Worm (Caenorhabditis elegans) whole organism, late embryonic: ENCODE results near the gene abf-5.

Experiments used
- C08G9.2 ChIP-seq: sonication (generic microtip); optimal IDR thresholded peaks from 2 replicates; lab custom pipeline; 2016; ENCODE audit warnings: mild to moderate bottlenecking, missing genetic modification characterization, moderate library complexity, missing compliant biosample characterization
- C38D4.7 ChIP-seq: fragments of 200-800 bp; sonication (Bioruptor generic); optimal IDR thresholded peaks from 2 replicates; lab custom pipeline; 2018; ENCODE audit warnings: mild to moderate bottlenecking, missing genetic modification characterization, moderate library complexity, missing compliant biosample characterization
- Y22D7AL.16 ChIP-seq: sonication (generic microtip); optimal IDR thresholded peaks from 2 replicates; lab custom pipeline; 2016; ENCODE audit warnings: missing genetic modification characterization, missing compliant biosample characterization
- ahr-1 ChIP-seq: sonication (generic microtip); optimal IDR thresholded peaks from 2 replicates; lab custom pipeline; 2016; ENCODE audit warnings: missing genetic modification characterization, missing compliant biosample characterization
- ama-1 ChIP-seq: fragments of 150-350 bp; optimal IDR thresholded peaks from 2 replicates; lab custom pipeline; 2014
- ceh-14 ChIP-seq: sonication (generic microtip); optimal IDR thresholded peaks from 2 replicates; lab custom pipeline; 2016; ENCODE audit warnings: missing genotype, missing genetic modification characterization, missing compliant biosample characterization
- ceh-19 ChIP-seq: fragments of 200-800 bp; sonication (Bioruptor generic); optimal IDR thresholded peaks from 2 replicates; lab custom pipeline; 2018; ENCODE audit warnings: mild to moderate bottlenecking, missing genetic modification characterization, missing compliant biosample characterization
- ceh-2 ChIP-seq: sonication (generic microtip); optimal IDR thresholded peaks from 2 replicates; lab custom pipeline; 2016; ENCODE audit warnings: missing genotype, missing genetic modification characterization, missing compliant biosample characterization
- ceh-31 ChIP-seq: sonication (generic microtip); optimal IDR thresholded peaks from 2 replicates; lab custom pipeline; 2016; ENCODE audit warnings: missing genetic modification characterization, missing compliant biosample characterization
- ceh-34 ChIP-seq: sonication (generic microtip); optimal IDR thresholded peaks from 2 replicates; lab custom pipeline; 2016; ENCODE audit warnings: mild to moderate bottlenecking, missing genetic modification characterization, missing compliant biosample characterization
- ceh-45 ChIP-seq: fragments of 200-800 bp; sonication (Bioruptor generic); IDR thresholded peaks from 2 replicates; pipeline ENCODE4 v1.3.6; 2022; ENCODE audit warnings: missing genetic modification reagents, missing genetic modification characterization, missing compliant biosample characterization
- ceh-48 ChIP-seq: sonication (generic microtip); optimal IDR thresholded peaks from 2 replicates; lab custom pipeline; 2016; ENCODE audit warnings: missing genetic modification characterization, inconsistent platforms, missing compliant biosample characterization
- ceh-6 ChIP-seq: fragments of 200-800 bp; sonication (Bioruptor generic); optimal IDR thresholded peaks from 2 replicates; lab custom pipeline; 2018; ENCODE audit warnings: mild to moderate bottlenecking, missing genetic modification characterization, missing compliant biosample characterization
- ceh-9 ChIP-seq: sonication (generic microtip); optimal IDR thresholded peaks from 2 replicates; lab custom pipeline; 2016; ENCODE audit warnings: mild to moderate bottlenecking, missing genetic modification characterization, inconsistent platforms, missing compliant biosample characterization
- dmd-4 ChIP-seq: sonication (generic microtip); optimal IDR thresholded peaks from 2 replicates; lab custom pipeline; 2016; ENCODE audit warnings: borderline replicate concordance, missing genetic modification characterization, missing compliant biosample characterization
- elt-2 ChIP-seq: sonication (generic microtip); optimal IDR thresholded peaks from 2 replicates; lab custom pipeline; 2016; ENCODE audit warnings: missing genetic modification reagents, missing genetic modification characterization, missing compliant biosample characterization
- elt-4 ChIP-seq: sonication (generic microtip); optimal IDR thresholded peaks from 2 replicates; lab custom pipeline; 2016; ENCODE audit warnings: missing genetic modification characterization, missing compliant biosample characterization
- eyg-1 ChIP-seq: sonication (generic microtip); optimal IDR thresholded peaks from 2 replicates; lab custom pipeline; 2016; ENCODE audit warnings: missing genotype, missing genetic modification characterization, missing compliant biosample characterization
- fax-1 ChIP-seq: sonication (generic microtip); optimal IDR thresholded peaks from 2 replicates; lab custom pipeline; 2016; ENCODE audit warnings: missing genotype, missing genetic modification characterization, missing compliant biosample characterization
- fkh-6 ChIP-seq: sonication (generic microtip); optimal IDR thresholded peaks from 2 replicates; lab custom pipeline; 2016; ENCODE audit warnings: missing genetic modification characterization, missing compliant biosample characterization
- gmeb-2 ChIP-seq: sonication (generic microtip); optimal IDR thresholded peaks from 2 replicates; lab custom pipeline; 2016; ENCODE audit warnings: missing genetic modification characterization, inconsistent platforms, missing compliant biosample characterization
- hlh-13 ChIP-seq: fragments of 200-800 bp; sonication (Bioruptor generic); optimal IDR thresholded peaks from 2 replicates; lab custom pipeline; 2018; ENCODE audit warnings: mild to moderate bottlenecking, missing genetic modification characterization, missing compliant biosample characterization
- lin-11 ChIP-seq: fragments of 200-800 bp; sonication (Bioruptor generic); optimal IDR thresholded peaks from 2 replicates; lab custom pipeline; 2018; ENCODE audit warnings: mild to moderate bottlenecking, missing genetic modification characterization, missing compliant biosample characterization
- madf-2 ChIP-seq: sonication (generic microtip); optimal IDR thresholded peaks from 2 replicates; lab custom pipeline; 2017; ENCODE audit warnings: missing genetic modification characterization, missing compliant biosample characterization
- nfya-1 ChIP-seq: sonication (generic microtip); optimal IDR thresholded peaks from 2 replicates; lab custom pipeline; 2017; ENCODE audit warnings: missing genetic modification characterization, mild to moderate bottlenecking, missing compliant biosample characterization, antibody characterized with exemption, moderate library complexity
- nhr-11 ChIP-seq: fragments of 150-350 bp; optimal IDR thresholded peaks from 2 replicates; lab custom pipeline; 2014; ENCODE audit warnings: missing biosample characterization, missing genetic modification characterization
- npax-4 ChIP-seq: sonication (generic microtip); optimal IDR thresholded peaks from 2 replicates; lab custom pipeline; 2016; ENCODE audit warnings: missing genetic modification characterization, missing compliant biosample characterization
- pag-3 ChIP-seq: sonication (generic microtip); optimal IDR thresholded peaks from 2 replicates; lab custom pipeline; 2016; ENCODE audit warnings: missing compliant biosample characterization, missing genetic modification characterization, borderline replicate concordance
- pqm-1 ChIP-seq: sonication (generic microtip); optimal IDR thresholded peaks from 2 replicates; lab custom pipeline; 2016; ENCODE audit warnings: missing genetic modification characterization, missing compliant biosample characterization
- ref-2 ChIP-seq: sonication (generic microtip); optimal IDR thresholded peaks from 2 replicates; lab custom pipeline; 2016; ENCODE audit warnings: missing genetic modification characterization, missing compliant biosample characterization
- rnt-1 ChIP-seq: sonication (generic microtip); optimal IDR thresholded peaks from 2 replicates; lab custom pipeline; 2016; ENCODE audit warnings: missing genetic modification characterization, missing compliant biosample characterization
- sox-2 ChIP-seq: fragments of 200-800 bp; sonication (Bioruptor generic); IDR thresholded peaks from 2 replicates; pipeline ENCODE4 v1.3.6; 2022; ENCODE audit warnings: missing genetic modification reagents, missing genetic modification characterization, missing compliant biosample characterization
- sox-4 ChIP-seq: sonication (generic microtip); optimal IDR thresholded peaks from 2 replicates; lab custom pipeline; 2017; ENCODE audit warnings: mild to moderate bottlenecking, missing genetic modification characterization, inconsistent platforms, missing compliant biosample characterization
- syd-9 ChIP-seq: sonication (generic microtip); optimal IDR thresholded peaks from 2 replicates; lab custom pipeline; 2016; ENCODE audit warnings: mild to moderate bottlenecking, missing genetic modification characterization, moderate library complexity, missing compliant biosample characterization
- tbx-7 ChIP-seq: sonication (generic microtip); optimal IDR thresholded peaks from 2 replicates; lab custom pipeline; 2016; ENCODE audit warnings: missing genotype, missing genetic modification characterization, missing compliant biosample characterization
- ttx-3 ChIP-seq: sonication (generic microtip); optimal IDR thresholded peaks from 2 replicates; lab custom pipeline; 2016; ENCODE audit warnings: missing genetic modification reagents, missing genetic modification characterization, missing compliant biosample characterization
- unc-3 ChIP-seq, 2 experiments: fragments of 200-800 bp in 1 of 2; sonication (Bioruptor generic) in 1 of 2; sonication (generic microtip) in 1 of 2; conservative IDR thresholded peaks in 1 of 2; optimal IDR thresholded peaks in 1 of 2; 2 replicates each; pipeline versions ENCODE4 v1.3.6 to Lab custom; 2016 to 2022; ENCODE audit warnings: missing compliant biosample characterization in 2 of 2, missing genetic modification characterization in 2 of 2, missing genetic modification reagents in 1 of 2
- zip-5 ChIP-seq: sonication (generic microtip); optimal IDR thresholded peaks from 2 replicates; lab custom pipeline; 2016; ENCODE audit warnings: missing genetic modification characterization, missing compliant biosample characterization

abf-5 gene

DNA sequence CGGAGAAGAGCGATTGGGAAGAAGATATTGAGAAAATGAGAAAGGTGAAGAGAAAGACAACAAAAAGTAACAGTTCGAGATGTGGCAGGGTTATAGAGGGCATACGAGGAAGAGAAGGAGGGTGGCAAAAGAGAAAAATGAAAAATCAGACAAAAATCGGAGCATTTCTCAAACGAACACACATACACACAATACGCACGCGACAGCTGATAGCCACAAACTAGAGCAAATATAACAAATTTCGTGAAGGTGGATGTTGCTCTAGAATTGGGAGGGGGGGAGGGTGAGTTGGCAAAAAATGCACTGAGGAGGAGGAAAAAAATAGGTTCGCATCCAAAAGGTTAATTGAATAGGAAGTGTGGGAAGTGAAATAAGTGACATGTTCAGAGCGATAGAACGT lies 32.5 kb downstream of the abf-5 start:
- TF ChIP-seq syd-9 (tag; lab: Kevin White, UChicago) (no peak), fkh-6 (tag; lab: Kevin White, UChicago) (no peak), ceh-9 (tag; lab: Kevin White, UChicago) (no peak), ceh-48 (tag; lab: Kevin White, UChicago) (no peak)

- no peak for TF ChIP-seq npax-4 (tag; lab: Kevin White, UChicago)
- TF ChIP-seq pag-3 = no peak
- TF ChIP-seq ceh-9 (tag; lab: Kevin White, UChicago) = no peak
- no peak for TF ChIP-seq C38D4.7
- no peak for TF ChIP-seq madf-2
- no peak for TF ChIP-seq ama-1 (lab: Kevin White, UChicago)
- no peak for TF ChIP-seq ceh-6 (GFP tag; lab: Kevin White, UChicago)
- no peak for TF ChIP-seq Y22D7AL.16 (tag; lab: Kevin White, UChicago)
- no peak for TF ChIP-seq pqm-1 (tag; lab: Kevin White, UChicago)
- no peak for TF ChIP-seq rnt-1 (tag; lab: Kevin White, UChicago)
- no peak for TF ChIP-seq C08G9.2 (tag; lab: Kevin White, UChicago)
- no peak for TF ChIP-seq sox-4 (tag; lab: Kevin White, UChicago)
- TF ChIP-seq lin-11 (tag; lab: Kevin White, UChicago) = no peak
- no peak for TF ChIP-seq nfya-1 (tag; lab: Kevin White, UChicago)
- no peak for TF ChIP-seq elt-4 (tag; lab: Kevin White, UChicago)
- TF ChIP-seq ceh-31 (tag; lab: Kevin White, UChicago) = no peak
- TF ChIP-seq ceh-2 (tag; lab: Kevin White, UChicago) = no peak
- no peak for TF ChIP-seq ceh-19
- no peak for TF ChIP-seq ceh-34
Observed at ce11 chrX:12826782-12827181, 34.1 kb downstream of the abf-5 start.

ce11 chrX:12827741-12828408 lies 35.2 kb downstream of the abf-5 start:
- TF ChIP-seq ahr-1 (tag; lab: Kevin White, UChicago) (no peak), sox-2 (GFP tag; lab: Robert Waterston, UW) (no peak), nhr-11 (no peak), tbx-7 (tag; lab: Kevin White, UChicago) (no peak), eyg-1 (tag; lab: Kevin White, UChicago) (no peak), ceh-31 (tag; lab: Kevin White, UChicago) (no peak), dmd-4 (tag; lab: Kevin White, UChicago) (no peak), elt-2 (no peak), ceh-14 (tag; lab: Kevin White, UChicago) (no peak), syd-9 (tag; lab: Kevin White, UChicago) (no peak), unc-3 (GFP tag; conservative IDR thresholded peaks at IDR 0.05; lab: Robert Waterston, UW) (no peak), unc-3 (tag; optimal IDR thresholded peaks at IDR 0.05; lab: Kevin White, UChicago) (no peak), ref-2 (tag; lab: Kevin White, UChicago) (no peak), ceh-45 (GFP tag; lab: Robert Waterston, UW) (no peak), zip-5 (tag; lab: Kevin White, UChicago) (no peak)
- TF ChIP-seq, all 69 proteins: peak for 0

DNA sequence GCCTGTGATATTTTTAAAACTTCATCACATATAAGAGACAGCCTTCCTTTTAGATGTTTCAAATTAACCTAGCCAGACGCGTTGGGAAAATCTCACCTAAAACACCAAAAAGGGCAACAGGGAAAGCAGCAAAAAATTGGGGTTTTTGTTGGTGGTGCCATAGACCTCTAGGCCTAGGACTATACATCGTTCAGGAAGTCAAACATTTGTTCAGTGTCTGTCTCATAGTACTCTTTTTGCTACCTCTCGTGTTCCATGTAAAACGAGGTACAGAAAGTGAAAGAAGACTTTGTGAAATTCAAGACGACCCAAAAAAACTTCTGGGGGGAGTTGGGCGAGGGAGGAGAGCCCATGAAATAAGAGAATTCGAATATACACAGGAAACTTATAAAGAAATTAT lies 36.4 kb downstream of the abf-5 start:
- TF ChIP-seq gmeb-2 (tag; lab: Kevin White, UChicago) (no peak), fax-1 (tag; lab: Kevin White, UChicago) (no peak), ttx-3 (tag; lab: Kevin White, UChicago) (no peak), ama-1 (lab: Kevin White, UChicago) (no peak), hlh-13 (no peak), syd-9 (tag; lab: Kevin White, UChicago) (no peak), sox-2 (GFP tag; lab: Robert Waterston, UW) (no peak), ceh-31 (tag; lab: Kevin White, UChicago) (no peak)
